Worm (Caenorhabditis elegans) whole organism, L4/young adult: ENCODE results near the gene srlf-14.

Source experiments
- W03F9.2 ChIP-seq: fragments of 150-350 bp; optimal IDR thresholded peaks from 2 replicates; lab custom pipeline; 2014; ENCODE audit warnings: missing biosample characterization, missing genetic modification characterization
- dao-5 ChIP-seq: sonication (generic microtip); optimal IDR thresholded peaks from 2 replicates; lab custom pipeline; 2016; ENCODE audit warnings: missing genotype, missing genetic modification characterization, moderate library complexity, missing compliant biosample characterization
- him-1 ChIP-seq: sonication (generic microtip); optimal IDR thresholded peaks from 2 replicates; lab custom pipeline; 2016; ENCODE audit warnings: missing genotype, missing genetic modification reagents, missing genetic modification characterization, missing compliant biosample characterization

The srlf-14 gene

ce11 chrIV:10881230-10881629 is 12.9 kb downstream of the srlf-14 start, which contains the start of gene F13E9.13:
Gene F13E9.13, plus strand, starts transcription at chrIV:10881546.
- TF ChIP-seq dao-5 (tag; lab: Kevin White, UChicago) (no peak), W03F9.2 (no peak), him-1 (no peak)

ce11 chrIV:10880264-10880663 is 13.9 kb downstream of the srlf-14 start, which contains the start of gene fipr-15:
Gene fipr-15, plus strand, starts transcription at chrIV:10880564.
- TF ChIP-seq him-1 = no peak
- TF ChIP-seq W03F9.2 = no peak
- TF ChIP-seq dao-5 (tag; lab: Kevin White, UChicago) = no peak

- TF ChIP-seq him-1 = no peak
- TF ChIP-seq W03F9.2 = no peak
- no peak for TF ChIP-seq dao-5 (tag; lab: Kevin White, UChicago)
Measured at ce11 chrIV:10879542-10879941, 14.6 kb downstream of the srlf-14 start, which contains the start of gene sdz-13. Gene sdz-13, minus strand, starts transcription at chrIV:10879642.

- TF ChIP-seq W03F9.2 (no peak), him-1 (no peak), dao-5 (tag; lab: Kevin White, UChicago) (no peak)
Measured at ce11 chrIV:10876844-10877243, 17.3 kb downstream of the srlf-14 start, which contains the start of gene fipr-14. Gene fipr-14, plus strand, starts transcription at chrIV:10877144.

- TF ChIP-seq dao-5 (tag; lab: Kevin White, UChicago) (no peak), him-1 (no peak)
Measured at ce11 chrIV:10874527-10874926, 19.6 kb downstream of the srlf-14 start, which contains the start of gene F13E9.12. Gene F13E9.12, minus strand, starts transcription at chrIV:10874627.

ce11 chrIV:10870158-10870557 is 24.0 kb downstream of the srlf-14 start:
- peak; percentile 1 for TF ChIP-seq him-1
- no peak for TF ChIP-seq W03F9.2
- TF ChIP-seq dao-5 (tag; lab: Kevin White, UChicago) = no peak

ce11 chrIV:10869642-10870041 is 24.5 kb downstream of the srlf-14 start:
- TF ChIP-seq him-1 (no peak), dao-5 (tag; lab: Kevin White, UChicago) (no peak), W03F9.2 (no peak)

ce11 chrIV:10868629-10869251 is 25.4 kb downstream of the srlf-14 start, which contains the start of gene F13E9.11:
Gene F13E9.11, minus strand, starts transcription at chrIV:10869135.
- TF ChIP-seq W03F9.2 (no peak), him-1 (no peak), dao-5 (tag; lab: Kevin White, UChicago) (no peak)

- no peak for TF ChIP-seq W03F9.2
Measured at ce11 chrIV:10867370-10868146, 26.6 kb downstream of the srlf-14 start.

ce11 chrIV:10864031-10864430 is 30.1 kb downstream of the srlf-14 start, which contains the start of gene nish-1:
Gene nish-1, plus strand, starts transcription at chrIV:10864331.
- TF ChIP-seq him-1 = no peak
- no peak for TF ChIP-seq dao-5 (tag; lab: Kevin White, UChicago)
- TF ChIP-seq W03F9.2 = no peak

- TF ChIP-seq W03F9.2 = no peak
- TF ChIP-seq dao-5 (tag; lab: Kevin White, UChicago) = no peak
- no peak for TF ChIP-seq him-1
Measured at ce11 chrIV:10861102-10861501, 33.1 kb downstream of the srlf-14 start, which contains the start of gene rbm-22. Gene rbm-22, plus strand, starts transcription at chrIV:10861402.

- TF ChIP-seq W03F9.2 (peak; percentile 31), him-1 (no peak)
Measured at ce11 chrIV:10858300-10859016, 35.7 kb downstream of the srlf-14 start, which contains the start of the genes T11G6.2 and hars-1. Gene T11G6.2, minus strand, starts transcription at chrIV:10858496. Gene hars-1, plus strand, starts transcription at chrIV:10858957.

ce11 chrIV:10855946-10856345 is 38.2 kb downstream of the srlf-14 start:
- TF ChIP-seq him-1 = no peak
- no peak for TF ChIP-seq dao-5 (tag; lab: Kevin White, UChicago)
- TF ChIP-seq W03F9.2 = no peak

- TF ChIP-seq him-1 = no peak
- no peak for TF ChIP-seq W03F9.2
- no peak for TF ChIP-seq dao-5 (tag; lab: Kevin White, UChicago)
Measured at ce11 chrIV:10855049-10855448, 39.1 kb downstream of the srlf-14 start, which contains the start of gene T11G6.3. Gene T11G6.3, minus strand, starts transcription at chrIV:10855237.
